Worm (Caenorhabditis elegans) whole organism, L1 larva: ENCODE data around the gene sop-2.

Experiments used
- C04F5.9 ChIP-seq: sonication (generic microtip); optimal IDR thresholded peaks from 2 replicates; lab custom pipeline; 2016; ENCODE audit warnings: missing genetic modification characterization, missing compliant biosample characterization
- C16A3.4 ChIP-seq: fragments of 150-350 bp; optimal IDR thresholded peaks from 2 replicates; lab custom pipeline; 2014; ENCODE audit warnings: missing biosample characterization, missing genetic modification characterization
- C34B4.2 ChIP-seq: sonication (generic microtip); optimal IDR thresholded peaks from 2 replicates; lab custom pipeline; 2017; ENCODE audit warnings: mild to moderate bottlenecking, missing genetic modification characterization, missing compliant biosample characterization
- aha-1 ChIP-seq: fragments of 150-350 bp; optimal IDR thresholded peaks from 2 replicates; lab custom pipeline; 2014; ENCODE audit warnings: missing biosample characterization, missing genetic modification characterization
- alr-1 ChIP-seq: fragments of 200-800 bp; sonication (Bioruptor generic); optimal IDR thresholded peaks from 2 replicates; lab custom pipeline; 2018; ENCODE audit warnings: borderline replicate concordance, mild to moderate bottlenecking, missing genetic modification characterization, missing compliant biosample characterization
- aly-2 ChIP-seq: fragments of 150-350 bp; optimal IDR thresholded peaks from 2 replicates; lab custom pipeline; 2014; ENCODE audit warnings: missing biosample characterization, missing genetic modification characterization
- ama-1 ChIP-seq: fragments of 150-350 bp; optimal IDR thresholded peaks from 2 replicates; lab custom pipeline; 2014
- blmp-1 ChIP-seq: fragments of 150-350 bp; optimal IDR thresholded peaks from 2 replicates; lab custom pipeline; 2014; ENCODE audit warnings: missing biosample characterization, missing genetic modification characterization
- ceh-63 ChIP-seq: fragments of 200-800 bp; sonication (Bioruptor generic); optimal IDR thresholded peaks from 2 replicates; lab custom pipeline; 2018; ENCODE audit warnings: mild to moderate bottlenecking, missing genetic modification characterization, missing compliant biosample characterization
- ceh-8 ChIP-seq: fragments of 200-800 bp; sonication (Bioruptor generic); optimal IDR thresholded peaks from 2 replicates; lab custom pipeline; 2018; ENCODE audit warnings: mild to moderate bottlenecking, missing genetic modification characterization, moderate library complexity, missing compliant biosample characterization
- ces-1 ChIP-seq: fragments of 150-350 bp; optimal IDR thresholded peaks from 2 replicates; lab custom pipeline; 2014; ENCODE audit warnings: missing biosample characterization, missing genetic modification reagents, missing genetic modification characterization
- efl-1 ChIP-seq, 4 experiments: fragments of 150-350 bp; optimal IDR thresholded peaks in 3 of 4; peaks in 1 of 4; 1 replicate in 1 of 4; 2 replicates in 3 of 4; lab custom pipeline; 2014; ENCODE audit warnings: missing biosample characterization in 2 of 4, missing genetic modification characterization in 2 of 4, missing genetic modification reagents in 2 of 4
- elt-2 ChIP-seq: sonication (generic microtip); optimal IDR thresholded peaks from 2 replicates; lab custom pipeline; 2016; ENCODE audit warnings: missing genetic modification characterization, mild to moderate bottlenecking, inconsistent platforms, missing compliant biosample characterization, missing genetic modification reagents
- elt-3 ChIP-seq, 6 experiments: fragments of 150-350 bp in 1 of 6; sonication (generic microtip); optimal IDR thresholded peaks; 2 replicates each; lab custom pipeline; 2017 to 2018; ENCODE audit warnings: missing biosample characterization in 6 of 6, missing genetic modification characterization in 6 of 6, inconsistent platforms in 1 of 6
- ets-5 ChIP-seq: fragments of 200-800 bp; sonication (Bioruptor generic); IDR thresholded peaks from 2 replicates; pipeline ENCODE4 v1.3.6; 2022; ENCODE audit warnings: missing genetic modification characterization, missing compliant biosample characterization
- fkh-10 ChIP-seq: sonication (generic microtip); optimal IDR thresholded peaks from 2 replicates; lab custom pipeline; 2017; ENCODE audit warnings: missing biosample characterization, missing genetic modification reagents, missing genetic modification characterization
- fkh-4 ChIP-seq: sonication (generic microtip); optimal IDR thresholded peaks from 2 replicates; lab custom pipeline; 2016; ENCODE audit warnings: missing compliant biosample characterization, missing genetic modification characterization, borderline replicate concordance
- fkh-8 ChIP-seq: sonication (generic microtip); optimal IDR thresholded peaks from 2 replicates; lab custom pipeline; 2016; ENCODE audit warnings: mild to moderate bottlenecking, missing genetic modification characterization, missing compliant biosample characterization
- fos-1 ChIP-seq: fragments of 150-350 bp; optimal IDR thresholded peaks from 2 replicates; lab custom pipeline; 2014; ENCODE audit warnings: missing biosample characterization, missing genetic modification characterization
- grh-1 ChIP-seq: fragments of 200-800 bp; sonication (Bioruptor generic); IDR thresholded peaks from 2 replicates; pipeline ENCODE4 v1.3.6; 2022; ENCODE audit warnings: missing genetic modification reagents, missing genetic modification characterization, missing compliant biosample characterization
- hlh-4 ChIP-seq: sonication (generic microtip); optimal IDR thresholded peaks from 2 replicates; lab custom pipeline; 2016; ENCODE audit warnings: mild to moderate bottlenecking, missing genetic modification characterization, missing compliant biosample characterization
- isw-1 ChIP-seq: fragments of 200-800 bp; sonication (Bioruptor generic); IDR thresholded peaks from 2 replicates; pipeline ENCODE4 v1.3.6; 2022; ENCODE audit warnings: missing genetic modification characterization, missing compliant biosample characterization
- jun-1 ChIP-seq: fragments of 150-350 bp; optimal IDR thresholded peaks from 2 replicates; lab custom pipeline; 2014; ENCODE audit warnings: missing biosample characterization, missing genetic modification reagents, missing genetic modification characterization
- lin-13 ChIP-seq: fragments of 150-350 bp; optimal IDR thresholded peaks from 2 replicates; lab custom pipeline; 2014; ENCODE audit warnings: missing biosample characterization, missing genetic modification reagents, missing genetic modification characterization
- lin-15B ChIP-seq: fragments of 150-350 bp; sonication (generic microtip); optimal IDR thresholded peaks from 3 replicates; lab custom pipeline; 2014; ENCODE audit warnings: missing biosample characterization, missing genetic modification characterization
- lsy-2 ChIP-seq, 2 experiments: fragments of 150-350 bp; optimal IDR thresholded peaks; 2 replicates each; lab custom pipeline; 2014; ENCODE audit warnings: missing biosample characterization in 2 of 2, missing genetic modification characterization in 2 of 2
- mab-9 ChIP-seq: fragments of 200-800 bp; sonication (Bioruptor generic); IDR thresholded peaks from 2 replicates; pipeline ENCODE4 v1.3.6; 2022; ENCODE audit warnings: missing genetic modification reagents, missing genetic modification characterization, missing compliant biosample characterization
- mdl-1 ChIP-seq, 2 experiments: fragments of 150-350 bp; optimal IDR thresholded peaks; 2 replicates each; lab custom pipeline; 2014 to 2017; ENCODE audit warnings: missing biosample characterization in 2 of 2, missing genetic modification characterization in 2 of 2, inconsistent platforms in 1 of 2
- nhr-12 ChIP-seq: sonication (generic microtip); optimal IDR thresholded peaks from 2 replicates; lab custom pipeline; 2017; ENCODE audit warnings: missing biosample characterization, missing genetic modification characterization
- nhr-28 ChIP-seq: fragments of 150-350 bp; optimal IDR thresholded peaks from 2 replicates; lab custom pipeline; 2014; ENCODE audit warnings: missing biosample characterization, missing genetic modification characterization
- nhr-71 ChIP-seq: sonication (generic microtip); optimal IDR thresholded peaks from 2 replicates; lab custom pipeline; 2016; ENCODE audit warnings: mild to moderate bottlenecking, missing genetic modification characterization, moderate library complexity, missing compliant biosample characterization
- nhr-85 ChIP-seq: sonication (generic microtip); peaks from one replicate; lab custom pipeline; 2016; ENCODE audit warnings: missing genetic modification characterization, inconsistent platforms, missing compliant biosample characterization
- nhr-90 ChIP-seq: sonication (generic microtip); optimal IDR thresholded peaks from 2 replicates; lab custom pipeline; 2016; ENCODE audit warnings: mild to moderate bottlenecking, missing genetic modification characterization, missing compliant biosample characterization; ENCODE audit not compliant: poor library complexity
- pag-3 ChIP-seq: sonication (generic microtip); optimal IDR thresholded peaks from 2 replicates; lab custom pipeline; 2017; ENCODE audit warnings: missing genetic modification characterization, mild to moderate bottlenecking, missing compliant biosample characterization, antibody characterized with exemption, borderline replicate concordance; ENCODE audit not compliant: insufficient read depth
- pax-3 ChIP-seq: fragments of 200-800 bp; sonication (Bioruptor generic); optimal IDR thresholded peaks from 2 replicates; lab custom pipeline; 2018; ENCODE audit warnings: mild to moderate bottlenecking, missing genetic modification characterization, moderate library complexity, missing compliant biosample characterization
- pqm-1 ChIP-seq: sonication (generic microtip); optimal IDR thresholded peaks from 3 replicates; lab custom pipeline; 2017; ENCODE audit warnings: missing biosample characterization, missing genetic modification characterization
- rnt-1 ChIP-seq: sonication (generic microtip); optimal IDR thresholded peaks from 2 replicates; lab custom pipeline; 2016; ENCODE audit warnings: mild to moderate bottlenecking, missing genetic modification characterization, moderate library complexity, missing compliant biosample characterization
- skn-1 ChIP-seq: fragments of 150-350 bp; optimal IDR thresholded peaks from 2 replicates; lab custom pipeline; 2014; ENCODE audit warnings: missing biosample characterization, missing genetic modification characterization
- snpc-4 ChIP-seq: fragments of 150-350 bp; optimal IDR thresholded peaks from 2 replicates; lab custom pipeline; 2014; ENCODE audit warnings: missing biosample characterization, missing genetic modification characterization
- sox-4 ChIP-seq: sonication (generic microtip); optimal IDR thresholded peaks from 2 replicates; lab custom pipeline; 2016; ENCODE audit warnings: missing genetic modification characterization, missing compliant biosample characterization
- sptf-1 ChIP-seq: fragments of 150-350 bp; optimal IDR thresholded peaks from 2 replicates; lab custom pipeline; 2014; ENCODE audit warnings: missing biosample characterization, missing genetic modification characterization
- sup-37 ChIP-seq: fragments of 200-800 bp; sonication (Bioruptor generic); optimal IDR thresholded peaks from 2 replicates; lab custom pipeline; 2018; ENCODE audit warnings: mild to moderate bottlenecking, missing genetic modification characterization, missing compliant biosample characterization
- unc-30 ChIP-seq: sonication (generic microtip); optimal IDR thresholded peaks from 2 replicates; lab custom pipeline; 2017; ENCODE audit warnings: missing biosample characterization, missing genetic modification characterization
- unc-62 ChIP-seq: fragments of 150-350 bp; optimal IDR thresholded peaks from 2 replicates; lab custom pipeline; 2014; ENCODE audit warnings: missing biosample characterization, missing genetic modification reagents, missing genetic modification characterization
- ztf-4 ChIP-seq: fragments of 150-350 bp; optimal IDR thresholded peaks from 2 replicates; lab custom pipeline; 2014; ENCODE audit warnings: missing biosample characterization, missing genetic modification characterization

Gene sop-2

ce11 chrII:12387980-12388379, 48.2 kb downstream of the sop-2 start, which contains the start of gene sre-41:
sre-41 (plus strand) TSS chrII:12388280.
- TF ChIP-seq sox-4 (tag; lab: Kevin White, UChicago) (no peak), jun-1 (no peak), sup-37 (GFP tag; lab: Kevin White, UChicago) (no peak), ama-1 (no peak), pqm-1 (no peak), nhr-28 (no peak), fkh-8 (tag; lab: Kevin White, UChicago) (no peak), aha-1 (tag; lab: Kevin White, UChicago) (no peak), hlh-4 (tag; lab: Kevin White, UChicago) (no peak), fkh-4 (tag; lab: Kevin White, UChicago) (no peak), efl-1 (optimal IDR thresholded peaks at IDR 0.05; lab: Kevin White, UChicago) (no peak), efl-1 (GFP tag; optimal IDR thresholded peaks at IDR 0.05 in 1 of 2; lab: Kevin White, UChicago) (no peak), mab-9 (no peak), blmp-1 (no peak), nhr-85 (tag; lab: Kevin White, UChicago) (no peak), snpc-4 (no peak), fkh-10 (GFP tag; lab: Kevin White, UChicago) (no peak), elt-2 (tag; lab: Kevin White, UChicago) (no peak), skn-1 (tag; lab: Kevin White, UChicago) (no peak), nhr-12 (tag; lab: Kevin White, UChicago) (no peak)

ce11 chrII:12389783-12390182, 50.0 kb downstream of the sop-2 start, which contains the start of gene Y57A10B.6:
Y57A10B.6 (plus strand) TSS chrII:12390083.
- TF ChIP-seq pax-3 (tag; lab: Kevin White, UChicago): no peak
- TF ChIP-seq aha-1 (tag; lab: Kevin White, UChicago): no peak
- no peak for TF ChIP-seq lin-13 (GFP tag; lab: Kevin White, UChicago)
- no peak for TF ChIP-seq unc-30
- TF ChIP-seq pag-3 (tag; lab: Kevin White, UChicago): no peak
- no peak for TF ChIP-seq aly-2 (tag; lab: Kevin White, UChicago)
- TF ChIP-seq C04F5.9 (tag; lab: Kevin White, UChicago): no peak
- no peak for TF ChIP-seq rnt-1 (tag; lab: Kevin White, UChicago)
- no peak for TF ChIP-seq unc-62
- TF ChIP-seq ztf-4: no peak
- no peak for TF ChIP-seq ces-1 (GFP tag; lab: Kevin White, UChicago)
- no peak for TF ChIP-seq ceh-63 (GFP tag; lab: Kevin White, UChicago)
- no peak for TF ChIP-seq ama-1
- TF ChIP-seq sup-37 (GFP tag; lab: Kevin White, UChicago): no peak
- no peak for TF ChIP-seq grh-1 (GFP tag; lab: Robert Waterston, UW)
- no peak for TF ChIP-seq C16A3.4 (tag; lab: Kevin White, UChicago)
- TF ChIP-seq sptf-1 (tag; lab: Kevin White, UChicago): no peak

DNA sequence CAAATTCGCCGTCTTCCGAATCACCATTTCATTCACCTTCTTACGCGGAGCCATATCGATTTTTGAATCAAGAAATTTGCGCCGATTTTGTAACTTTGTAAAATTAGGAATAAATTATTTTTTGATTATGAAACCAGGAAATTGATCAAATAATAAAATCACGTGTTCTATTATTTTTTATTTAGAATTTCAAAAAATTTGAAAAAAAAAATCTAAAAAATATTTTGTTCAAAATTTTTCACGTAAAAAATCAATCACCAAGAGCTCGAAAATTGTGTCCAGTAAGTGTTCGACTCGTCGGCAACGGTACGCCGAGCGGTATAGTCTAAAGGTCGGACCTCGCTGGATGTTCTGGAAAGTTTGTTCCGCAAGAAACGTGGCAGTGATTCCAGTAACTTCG, 53.9 kb downstream of the sop-2 start, which contains the start of gene Y57A10B.7:
Gene Y57A10B.7, minus strand, starts transcription at position 101 of the 400 bp plus-strand sequence.
- TF ChIP-seq elt-3 (tag; optimal IDR thresholded peaks at IDR 0.05; lab: Kevin White, UChicago): no peak
- TF ChIP-seq nhr-28: no peak
- TF ChIP-seq ceh-8 (GFP tag; lab: Kevin White, UChicago): no peak
- TF ChIP-seq C34B4.2 (tag; lab: Kevin White, UChicago): no peak

ce11 chrII:12394138-12394537, 54.4 kb downstream of the sop-2 start:
- TF ChIP-seq lsy-2 (tag; optimal IDR thresholded peaks at IDR 0.05; lab: Kevin White, UChicago) (no peak), nhr-85 (tag; lab: Kevin White, UChicago) (no peak), ztf-4 (no peak), nhr-71 (tag; lab: Kevin White, UChicago) (no peak), lin-15B (tag; lab: Kevin White, UChicago) (no peak), ets-5 (GFP tag; lab: Robert Waterston, UW) (no peak), isw-1 (GFP tag; lab: Robert Waterston, UW) (no peak), aly-2 (tag; lab: Kevin White, UChicago) (no peak), mdl-1 (tag; optimal IDR thresholded peaks at IDR 0.05; lab: Kevin White, UChicago) (no peak), nhr-90 (no peak), fos-1 (tag; lab: Kevin White, UChicago) (no peak), alr-1 (tag; lab: Kevin White, UChicago) (no peak)
- TF ChIP-seq, all 84 proteins: peak for 0
